Fruit fly (Drosophila melanogaster) whole organism, prepupa: ENCODE measurements around the gene CG7453.
A peak's percentile ranks its signal among the peaks of the same experiment; 100 is the strongest.

Experiments used
- CG11294 ChIP-seq: fragments of 200-800 bp; sonication (Bioruptor generic); IDR thresholded peaks from 2 replicates; pipeline ENCODE4 v1.3.6; 2022; ENCODE audit warnings: missing biosample characterization, missing genetic modification characterization
- CG16779 ChIP-seq: fragments of 200-800 bp; sonication (Bioruptor generic); optimal IDR thresholded peaks from 3 replicates; lab custom pipeline; 2017; ENCODE audit warnings: missing biosample characterization, mild to moderate bottlenecking, missing genetic modification characterization
- CG8319 ChIP-seq: fragments of 200-800 bp; sonication (Bioruptor generic); optimal IDR thresholded peaks from 3 replicates; lab custom pipeline; 2016; ENCODE audit warnings: missing biosample characterization, missing genetic modification characterization
- Sox102F ChIP-seq: fragments of 200-800 bp; sonication (Bioruptor generic); optimal IDR thresholded peaks from 2 replicates; lab custom pipeline; 2016; ENCODE audit warnings: missing biosample characterization, mild to moderate bottlenecking, missing genetic modification characterization
- vri ChIP-seq: fragments of 200-800 bp; sonication (Bioruptor generic); optimal IDR thresholded peaks from 3 replicates; lab custom pipeline; 2016; ENCODE audit warnings: missing biosample characterization, mild to moderate bottlenecking, missing genetic modification characterization

DNA sequence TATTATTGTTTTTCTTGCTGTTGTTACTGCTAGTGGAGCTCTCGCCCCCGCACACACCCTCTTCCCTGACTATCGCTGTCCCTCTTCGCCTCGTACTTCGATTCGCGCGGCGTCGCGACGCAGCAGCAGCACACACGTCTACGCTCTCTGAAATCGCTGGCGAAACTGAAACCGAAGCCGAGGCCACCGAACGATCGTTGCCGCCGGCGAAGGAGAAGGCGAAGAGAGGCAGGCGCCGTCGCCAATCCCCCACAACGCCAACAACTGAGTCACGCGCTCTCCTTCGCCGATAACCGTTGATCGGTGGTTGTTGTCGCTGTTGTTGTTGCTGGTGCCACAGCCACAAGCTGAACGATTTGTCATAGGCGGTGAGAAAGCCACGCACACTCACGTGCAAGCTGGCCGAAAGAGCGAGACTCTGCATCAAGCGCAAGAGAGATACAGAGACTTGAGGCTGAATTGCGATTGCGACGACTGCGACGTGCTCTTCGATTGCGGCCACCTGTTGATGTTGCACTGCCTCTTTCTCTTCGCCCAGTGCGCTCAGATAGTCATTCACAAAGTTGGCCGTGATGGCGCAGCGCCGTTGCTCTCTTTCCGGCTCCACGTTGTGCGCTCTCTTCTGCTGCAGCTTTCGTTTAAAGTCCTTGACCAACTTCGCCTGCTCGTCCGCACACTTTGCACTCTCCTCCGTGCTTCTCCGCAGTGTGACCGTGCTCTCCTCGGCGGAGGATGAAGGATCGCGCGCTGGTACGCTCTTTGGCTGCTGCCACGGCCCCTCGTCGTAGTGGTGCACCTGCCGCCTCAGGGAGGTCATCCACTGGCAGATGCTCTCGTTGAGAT is 26.5 kb upstream of the CG7453 start:
- TF ChIP-seq Sox102F (peak; percentile 50), CG11294 (GFP tag; lab: Robert Waterston, UW) (no peak), vri (GFP tag; lab: Kevin White, UChicago) (peak; percentile 43), CG8319 (GFP tag; lab: Kevin White, UChicago) (no peak), CG16779 (tag; lab: Kevin White, UChicago) (peak; percentile 52)
